Fruit fly (Drosophila melanogaster) whole organism, prepupa: ENCODE data around the gene Ca-beta.

Experiments used
- Blimp-1 ChIP-seq: fragments of 200-800 bp; sonication (Bioruptor generic); optimal IDR thresholded peaks from 3 replicates; lab custom pipeline; 2017; ENCODE audit warnings: missing biosample characterization, missing genetic modification characterization, mild to moderate bottlenecking, moderate library complexity, missing genetic modification reagents
- CG10669 ChIP-seq: fragments of 200-800 bp; sonication (Bioruptor generic); optimal IDR thresholded peaks from 3 replicates; lab custom pipeline; 2018; ENCODE audit warnings: missing biosample characterization, mild to moderate bottlenecking, missing genetic modification characterization, moderate library complexity
- CG11762 ChIP-seq: fragments of 200-800 bp; sonication (Bioruptor generic); optimal IDR thresholded peaks from 3 replicates; lab custom pipeline; 2016; ENCODE audit warnings: missing biosample characterization, missing genetic modification characterization; ENCODE audit not compliant: insufficient read depth
- CG11902 ChIP-seq: fragments of 200-800 bp; sonication (Bioruptor generic); optimal IDR thresholded peaks from 3 replicates; lab custom pipeline; 2016; ENCODE audit warnings: missing biosample characterization, missing genetic modification characterization
- CG15336 ChIP-seq: fragments of 200-800 bp; sonication (Bioruptor generic); IDR thresholded peaks from 2 replicates; pipeline ENCODE4 v1.3.6; 2022; ENCODE audit warnings: missing biosample characterization, missing genetic modification characterization
- CG1621 ChIP-seq: fragments of 200-800 bp; sonication (Bioruptor generic); optimal IDR thresholded peaks from 3 replicates; lab custom pipeline; 2018; ENCODE audit warnings: missing biosample characterization, mild to moderate bottlenecking, missing genetic modification characterization
- CG16779 ChIP-seq: fragments of 200-800 bp; sonication (Bioruptor generic); optimal IDR thresholded peaks from 3 replicates; lab custom pipeline; 2017; ENCODE audit warnings: missing biosample characterization, mild to moderate bottlenecking, missing genetic modification characterization
- CG3032 ChIP-seq: fragments of 200-800 bp; optimal IDR thresholded peaks from 2 replicates; lab custom pipeline; 2019; ENCODE audit warnings: missing biosample characterization, mild to moderate bottlenecking, missing genetic modification characterization, moderate library complexity
- CG32006 ChIP-seq: fragments of 200-800 bp; sonication (Bioruptor generic); optimal IDR thresholded peaks from 3 replicates; lab custom pipeline; 2017; ENCODE audit warnings: missing biosample characterization, mild to moderate bottlenecking, missing genetic modification characterization
- CG34406 ChIP-seq: fragments of 200-800 bp; sonication (Bioruptor generic); optimal IDR thresholded peaks from 3 replicates; lab custom pipeline; 2016; ENCODE audit warnings: missing biosample characterization, missing genetic modification characterization
- CG3919 ChIP-seq: fragments of 200-800 bp; sonication (Bioruptor generic); optimal IDR thresholded peaks from 3 replicates; lab custom pipeline; 2016; ENCODE audit warnings: missing biosample characterization, missing genetic modification characterization
- CG6163 ChIP-seq: fragments of 200-800 bp; sonication (Bioruptor generic); IDR thresholded peaks from 3 replicates; pipeline ENCODE4 v1.3.6; 2022; ENCODE audit warnings: missing biosample characterization, missing genetic modification characterization
- CG6276 ChIP-seq: fragments of 200-800 bp; sonication (Bioruptor generic); optimal IDR thresholded peaks from 2 replicates; lab custom pipeline; 2017; ENCODE audit warnings: missing biosample characterization, mild to moderate bottlenecking, missing genetic modification characterization
- CG6792 ChIP-seq: fragments of 200-800 bp; sonication (Bioruptor generic); optimal IDR thresholded peaks from 3 replicates; lab custom pipeline; 2016; ENCODE audit warnings: missing biosample characterization, missing genetic modification characterization
- CG6808 ChIP-seq: fragments of 200-800 bp; sonication (Bioruptor generic); optimal IDR thresholded peaks from 3 replicates; lab custom pipeline; 2017; ENCODE audit warnings: missing biosample characterization, missing genetic modification characterization, mild to moderate bottlenecking, moderate library complexity, missing genetic modification reagents
- CG6854 ChIP-seq: fragments of 200-800 bp; sonication (Bioruptor generic); optimal IDR thresholded peaks from 2 replicates; lab custom pipeline; 2017; ENCODE audit warnings: missing biosample characterization, mild to moderate bottlenecking, missing genetic modification characterization
- CG8319 ChIP-seq: fragments of 200-800 bp; sonication (Bioruptor generic); optimal IDR thresholded peaks from 3 replicates; lab custom pipeline; 2016; ENCODE audit warnings: missing biosample characterization, missing genetic modification characterization
- CG8632 ChIP-seq: fragments of 200-800 bp; sonication (Bioruptor generic); optimal IDR thresholded peaks from 3 replicates; lab custom pipeline; 2016; ENCODE audit warnings: missing biosample characterization, missing genetic modification characterization
- Eip75B ChIP-seq: fragments of 200-800 bp; sonication (Bioruptor generic); optimal IDR thresholded peaks from 3 replicates; lab custom pipeline; 2016; ENCODE audit warnings: missing biosample characterization, missing genetic modification characterization
- Eip78C ChIP-seq: fragments of 200-800 bp; sonication (Bioruptor generic); peaks from one replicate; lab custom pipeline; 2016; ENCODE audit warnings: missing biosample characterization, missing genetic modification characterization
- Ets21C ChIP-seq: fragments of 200-800 bp; sonication (Bioruptor generic); optimal IDR thresholded peaks from 3 replicates; lab custom pipeline; 2016; ENCODE audit warnings: missing biosample characterization, missing genetic modification characterization
- Gug ChIP-seq: fragments of 200-800 bp; sonication (Bioruptor generic); IDR thresholded peaks from 2 replicates; pipeline ENCODE4 v1.3.6; 2022; ENCODE audit warnings: missing biosample characterization, missing genetic modification characterization
- Hr38 ChIP-seq: sonication (Bioruptor generic); optimal IDR thresholded peaks from 2 replicates; lab custom pipeline; 2016; ENCODE audit warnings: missing biosample characterization, missing genetic modification characterization
- Hr39 ChIP-seq: fragments of 200-800 bp; sonication (Bioruptor generic); optimal IDR thresholded peaks from 2 replicates; lab custom pipeline; 2016; ENCODE audit warnings: missing biosample characterization, missing genetic modification characterization
- Hr4 ChIP-seq: fragments of 200-800 bp; sonication (Bioruptor generic); optimal IDR thresholded peaks from 3 replicates; lab custom pipeline; 2016; ENCODE audit warnings: missing biosample characterization, missing genetic modification characterization
- Lpt ChIP-seq: fragments of 200-800 bp; sonication (Bioruptor generic); optimal IDR thresholded peaks from 3 replicates; lab custom pipeline; 2016; ENCODE audit warnings: missing biosample characterization, missing genetic modification characterization
- Met ChIP-seq: fragments of 200-800 bp; sonication (Bioruptor generic); optimal IDR thresholded peaks from 3 replicates; lab custom pipeline; 2016; ENCODE audit warnings: missing biosample characterization, missing genetic modification characterization
- OdsH ChIP-seq: fragments of 200-800 bp; sonication (Bioruptor generic); optimal IDR thresholded peaks from 3 replicates; lab custom pipeline; 2016; ENCODE audit warnings: missing biosample characterization, missing genetic modification characterization
- Sox14 ChIP-seq: fragments of 200-800 bp; sonication (Bioruptor generic); optimal IDR thresholded peaks from 3 replicates; lab custom pipeline; 2016; ENCODE audit warnings: missing biosample characterization, missing genetic modification characterization
- Sox15 ChIP-seq: fragments of 200-800 bp; sonication (Bioruptor generic); optimal IDR thresholded peaks from 3 replicates; lab custom pipeline; 2016; ENCODE audit warnings: missing biosample characterization, missing genetic modification characterization
- achi ChIP-seq: fragments of 200-800 bp; sonication (Bioruptor generic); optimal IDR thresholded peaks from 3 replicates; lab custom pipeline; 2016; ENCODE audit warnings: missing biosample characterization, missing genetic modification characterization
- acj6 ChIP-seq: fragments of 200-800 bp; sonication (Bioruptor generic); optimal IDR thresholded peaks from 3 replicates; lab custom pipeline; 2016; ENCODE audit warnings: missing biosample characterization, missing genetic modification characterization
- cyc ChIP-seq: fragments of 200-800 bp; sonication (Bioruptor generic); optimal IDR thresholded peaks from 3 replicates; lab custom pipeline; 2016; ENCODE audit warnings: missing biosample characterization, missing genetic modification characterization
- dac ChIP-seq: fragments of 200-800 bp; sonication (Bioruptor generic); optimal IDR thresholded peaks from 2 replicates; lab custom pipeline; 2017; ENCODE audit warnings: missing biosample characterization, mild to moderate bottlenecking, missing genetic modification characterization
- dsx ChIP-seq: fragments of 200-800 bp; optimal IDR thresholded peaks from 3 replicates; lab custom pipeline; 2019; ENCODE audit warnings: missing biosample characterization, mild to moderate bottlenecking, missing genetic modification characterization, moderate library complexity; ENCODE audit not compliant: poor library complexity, severe bottlenecking
- esn ChIP-seq: fragments of 200-800 bp; sonication (Bioruptor generic); optimal IDR thresholded peaks from 2 replicates; lab custom pipeline; 2016; ENCODE audit warnings: missing biosample characterization, mild to moderate bottlenecking, missing genetic modification characterization, moderate library complexity
- fd59A ChIP-seq: fragments of 200-800 bp; sonication (Bioruptor generic); optimal IDR thresholded peaks from 2 replicates; lab custom pipeline; 2017; ENCODE audit warnings: missing biosample characterization, mild to moderate bottlenecking, missing genetic modification characterization, missing genetic modification reagents
- fkh ChIP-seq: fragments of 200-800 bp; sonication (Bioruptor generic); optimal IDR thresholded peaks from 3 replicates; lab custom pipeline; 2017; ENCODE audit warnings: missing biosample characterization, mild to moderate bottlenecking, missing genetic modification characterization, moderate library complexity
- lz ChIP-seq: fragments of 200-800 bp; sonication (Bioruptor generic); optimal IDR thresholded peaks from 3 replicates; lab custom pipeline; 2016; ENCODE audit warnings: missing biosample characterization, missing genetic modification characterization
- net ChIP-seq: fragments of 200-800 bp; sonication (Bioruptor generic); optimal IDR thresholded peaks from 3 replicates; lab custom pipeline; 2016; ENCODE audit warnings: missing biosample characterization, missing genetic modification characterization
- pdm3 ChIP-seq: fragments of 200-800 bp; sonication (Bioruptor generic); optimal IDR thresholded peaks from 3 replicates; lab custom pipeline; 2016; ENCODE audit warnings: missing biosample characterization, missing genetic modification characterization
- salr ChIP-seq, 2 experiments: fragments of 200-800 bp; sonication (Bioruptor generic); optimal IDR thresholded peaks; 3 replicates each; lab custom pipeline; 2016 to 2018; ENCODE audit warnings: missing biosample characterization in 2 of 2, missing genetic modification characterization in 2 of 2, mild to moderate bottlenecking in 1 of 2
- spab ChIP-seq: fragments of 200-800 bp; sonication (Bioruptor generic); optimal IDR thresholded peaks from 2 replicates; lab custom pipeline; 2017; ENCODE audit warnings: missing biosample characterization, mild to moderate bottlenecking, missing genetic modification characterization, missing genetic modification reagents
- svp ChIP-seq: fragments of 200-800 bp; sonication (Bioruptor generic); peaks from one replicate; lab custom pipeline; 2016; ENCODE audit warnings: missing biosample characterization, missing genetic modification characterization
- topi ChIP-seq: fragments of 200-800 bp; sonication (Bioruptor generic); optimal IDR thresholded peaks from 3 replicates; lab custom pipeline; 2016; ENCODE audit warnings: missing biosample characterization, missing genetic modification characterization
- vri ChIP-seq: fragments of 200-800 bp; sonication (Bioruptor generic); optimal IDR thresholded peaks from 3 replicates; lab custom pipeline; 2016; ENCODE audit warnings: missing biosample characterization, mild to moderate bottlenecking, missing genetic modification characterization

Gene Ca-beta

dm6 chr2L:11220783-11221182 is 17.4 kb upstream of the Ca-beta start (continued):
- TF ChIP-seq CG8319 (GFP tag; lab: Kevin White, UChicago) (no peak), CG6808 (GFP tag; lab: Kevin White, UChicago) (no peak), Sox14 (GFP tag; lab: Kevin White, UChicago) (peak; percentile 56), CG6792 (GFP tag; lab: Kevin White, UChicago) (peak; percentile 44), cyc (GFP tag; lab: Kevin White, UChicago) (peak; percentile 35), Sox15 (GFP tag; lab: Kevin White, UChicago) (peak; percentile 33), fkh (GFP tag; lab: Kevin White, UChicago) (no peak), CG15336 (GFP tag; lab: Robert Waterston, UW) (peak; percentile 49), CG16779 (tag; lab: Kevin White, UChicago) (no peak), lz (peak; percentile 68), Hr4 (peak; percentile 74), fd59A (no peak), pdm3 (GFP tag; lab: Kevin White, UChicago) (peak; percentile 18), Met (peak; percentile 56), CG6854 (GFP tag; lab: Kevin White, UChicago) (no peak), Ets21C (GFP tag; lab: Kevin White, UChicago) (peak; percentile 43), CG32006 (GFP tag; lab: Kevin White, UChicago) (peak; percentile 68), CG3032 (peak; percentile 10), salr (GFP tag; optimal IDR thresholded peaks at IDR 0.05; lab: Kevin White, UChicago) (no peak), acj6 (peak; percentile 52), achi (GFP tag; lab: Kevin White, UChicago) (peak; percentile 59), esn (GFP tag; lab: Kevin White, UChicago) (peak; percentile 65), topi (GFP tag; lab: Kevin White, UChicago) (peak; percentile 58), svp (GFP tag; lab: Kevin White, UChicago) (peak; percentile 80), dsx (no peak), OdsH (GFP tag; lab: Kevin White, UChicago) (peak; percentile 57), Gug (GFP tag; lab: Robert Waterston, UW) (no peak)

- TF ChIP-seq net (GFP tag; lab: Kevin White, UChicago) (peak; percentile 81), lz (peak; percentile 81), CG6276 (GFP tag; lab: Kevin White, UChicago) (peak; percentile 53), CG8632 (GFP tag; lab: Kevin White, UChicago) (peak; percentile 83), CG34406 (GFP tag; lab: Kevin White, UChicago) (peak; percentile 86), svp (GFP tag; lab: Kevin White, UChicago) (peak; percentile 93), CG10669 (GFP tag; lab: Kevin White, UChicago) (peak; percentile 79), OdsH (GFP tag; lab: Kevin White, UChicago) (peak; percentile 85), CG1621 (tag; lab: Kevin White, UChicago) (peak; percentile 66), fd59A (peak; percentile 76), esn (GFP tag; lab: Kevin White, UChicago) (peak; percentile 90), Hr38 (no peak), Blimp-1 (GFP tag; lab: Kevin White, UChicago) (peak; percentile 63), CG3032 (peak; percentile 89), Eip78C (GFP tag; lab: Kevin White, UChicago) (peak; percentile 97), CG6808 (GFP tag; lab: Kevin White, UChicago) (peak; percentile 80), vri (GFP tag; lab: Kevin White, UChicago) (peak; percentile 77), topi (GFP tag; lab: Kevin White, UChicago) (peak; percentile 84), Hr39 (GFP tag; lab: Kevin White, UChicago) (peak; percentile 75), CG11902 (peak; percentile 71), Lpt (GFP tag; lab: Kevin White, UChicago) (peak; percentile 67), CG32006 (GFP tag; lab: Kevin White, UChicago) (peak; percentile 84), CG8319 (GFP tag; lab: Kevin White, UChicago) (peak; percentile 72), Eip75B (peak; percentile 85), CG16779 (tag; lab: Kevin White, UChicago) (peak; percentile 11), Gug (GFP tag; lab: Robert Waterston, UW) (peak; percentile 62; the same call in 1 of the 2 replicates), CG15336 (GFP tag; lab: Robert Waterston, UW) (peak; percentile 82), spab (GFP tag; lab: Kevin White, UChicago) (peak; percentile 76), achi (GFP tag; lab: Kevin White, UChicago) (peak; percentile 83), dac (peak; percentile 33), CG11762 (GFP tag; lab: Kevin White, UChicago) (peak; percentile 70), CG6854 (GFP tag; lab: Kevin White, UChicago) (peak; percentile 46), salr (GFP tag; optimal IDR thresholded peaks at IDR 0.05; lab: Kevin White, UChicago) (peak; percentile 7 to 88), dsx (peak; percentile 84), CG3919 (GFP tag; lab: Kevin White, UChicago) (peak; percentile 88), CG6163 (peak; percentile 71; the same call in 2 of the 3 replicates)
Measured at dm6 chr2L:11219446-11220038, 16.2 kb upstream of the Ca-beta start.
